Fruit fly (Drosophila melanogaster) whole organism, embryonic: ENCODE results near the gene CG14273.

Source experiments
- Adf1 ChIP-seq: fragments of 200-800 bp; sonication (Bioruptor generic); IDR thresholded peaks from 2 replicates; pipeline ENCODE4 v1.3.6; 2022; ENCODE audit warnings: missing biosample characterization, missing genetic modification characterization
- Atf6 ChIP-seq: fragments of 200-800 bp; sonication (Bioruptor generic); IDR thresholded peaks from 2 replicates; pipeline ENCODE4 v1.3.6; 2022; ENCODE audit warnings: missing biosample characterization, missing genetic modification characterization
- Awh ChIP-seq: fragments of 200-800 bp; sonication (Bioruptor generic); IDR thresholded peaks from 2 replicates; pipeline ENCODE4, ENCODE4 v1.3.6; 2022; ENCODE audit warnings: missing biosample characterization, missing genetic modification characterization
- Bgb ChIP-seq: fragments of 200-800 bp; sonication (Bioruptor generic); IDR thresholded peaks from 2 replicates; pipeline ENCODE4 v1.3.6; 2022; ENCODE audit warnings: missing biosample characterization, missing genetic modification characterization; ENCODE audit not compliant: partially characterized antibody
- CG10321 ChIP-seq: fragments of 200-800 bp; sonication (Bioruptor generic); IDR thresholded peaks from 2 replicates; pipeline ENCODE4 v1.3.6; 2022; ENCODE audit warnings: missing biosample characterization, missing genetic modification characterization
- CG10431 ChIP-seq: fragments of 200-800 bp; sonication (Bioruptor generic); optimal IDR thresholded peaks from 3 replicates; lab custom pipeline; 2018; ENCODE audit warnings: missing biosample characterization, mild to moderate bottlenecking, missing genetic modification characterization
- CG10543 ChIP-seq: fragments of 200-800 bp; sonication (Bioruptor generic); optimal IDR thresholded peaks from 3 replicates; lab custom pipeline; 2017; ENCODE audit warnings: missing biosample characterization, mild to moderate bottlenecking, missing genetic modification characterization, moderate library complexity
- CG11093 ChIP-seq: fragments of 200-800 bp; sonication (Bioruptor generic); IDR thresholded peaks from 3 replicates; pipeline ENCODE4 v1.3.6; 2022; ENCODE audit warnings: missing biosample characterization, missing genetic modification characterization
- CG12236 ChIP-seq: fragments of 200-800 bp; sonication (Bioruptor generic); optimal IDR thresholded peaks from 2 replicates; lab custom pipeline; 2016; ENCODE audit warnings: missing biosample characterization, missing genetic modification characterization
- CG12659 ChIP-seq: fragments of 200-800 bp; sonication (Bioruptor generic); optimal IDR thresholded peaks from 3 replicates; lab custom pipeline; 2017; ENCODE audit warnings: mild to moderate bottlenecking, missing biosample characterization, missing genetic modification reagents, missing genetic modification characterization
- CG12769 ChIP-seq: fragments of 200-800 bp; sonication (Bioruptor generic); optimal IDR thresholded peaks from 2 replicates; lab custom pipeline; 2019; ENCODE audit warnings: missing biosample characterization, mild to moderate bottlenecking, missing genetic modification characterization, moderate library complexity
- CG15601 ChIP-seq: fragments of 200-800 bp; sonication (Bioruptor generic); optimal IDR thresholded peaks from 3 replicates; lab custom pipeline; 2019; ENCODE audit warnings: missing biosample characterization, mild to moderate bottlenecking, missing genetic modification characterization, moderate library complexity
- CG16779 ChIP-seq: fragments of 200-800 bp; sonication (Bioruptor generic); IDR thresholded peaks from 2 replicates; pipeline ENCODE4 v1.3.6; 2022; ENCODE audit warnings: missing biosample characterization, missing genetic modification characterization
- CG17328 ChIP-seq: fragments of 200-800 bp; sonication (Bioruptor generic); IDR thresholded peaks from 2 replicates; pipeline ENCODE4 v1.3.6; 2022; ENCODE audit warnings: missing biosample characterization, missing genetic modification characterization
- CG17829 ChIP-seq: fragments of 200-800 bp; optimal IDR thresholded peaks from 2 replicates; lab custom pipeline; 2019; ENCODE audit warnings: missing biosample characterization, mild to moderate bottlenecking, missing genetic modification characterization, moderate library complexity
- CG3065 ChIP-seq: fragments of 200-800 bp; sonication (Bioruptor generic); optimal IDR thresholded peaks from 2 replicates; lab custom pipeline; 2016; ENCODE audit warnings: missing biosample characterization, missing genetic modification characterization
- CG32772 ChIP-seq: fragments of 200-800 bp; sonication (Bioruptor generic); IDR thresholded peaks from 2 replicates; pipeline ENCODE4 v1.3.6; 2022; ENCODE audit warnings: missing biosample characterization, missing genetic modification characterization
- CG34422 ChIP-seq: fragments of 200-800 bp; sonication (Bioruptor generic); IDR thresholded peaks from 3 replicates; pipeline ENCODE4 v1.3.6; 2022; ENCODE audit warnings: missing biosample characterization, missing genetic modification characterization
- CG3726 ChIP-seq: fragments of 200-800 bp; sonication (Bioruptor generic); IDR thresholded peaks from 3 replicates; pipeline ENCODE4, ENCODE4 v1.3.6; 2022; ENCODE audit warnings: missing biosample characterization, missing genetic modification characterization
- CG4424 ChIP-seq: fragments of 200-800 bp; sonication (Bioruptor generic); optimal IDR thresholded peaks from 3 replicates; lab custom pipeline; 2016; ENCODE audit warnings: missing biosample characterization, missing genetic modification characterization
- CG5953 ChIP-seq: fragments of 200-800 bp; sonication (Bioruptor generic); IDR thresholded peaks from 2 replicates; pipeline ENCODE4 v1.3.6; 2022; ENCODE audit warnings: missing biosample characterization, missing genetic modification characterization
- CG7271 ChIP-seq: fragments of 200-800 bp; sonication (Bioruptor generic); optimal IDR thresholded peaks from 2 replicates; lab custom pipeline; 2018; ENCODE audit warnings: missing biosample characterization, mild to moderate bottlenecking, missing genetic modification characterization, moderate library complexity
- CHES-1-like ChIP-seq: fragments of 200-800 bp; sonication (Bioruptor generic); optimal IDR thresholded peaks from 2 replicates; lab custom pipeline; 2016; ENCODE audit warnings: missing biosample characterization, missing genetic modification characterization
- CkIIα-i1 ChIP-seq: fragments of 200-800 bp; sonication (Bioruptor generic); IDR thresholded peaks from 2 replicates; pipeline ENCODE4 v1.3.6; 2022; ENCODE audit warnings: missing biosample characterization, missing genetic modification characterization
- Dip3 ChIP-seq: fragments of 200-800 bp; sonication (Bioruptor generic); optimal IDR thresholded peaks from 3 replicates; lab custom pipeline; 2016; ENCODE audit warnings: missing biosample characterization, missing genetic modification characterization
- Gsc ChIP-seq: fragments of 200-800 bp; sonication (Bioruptor generic); IDR thresholded peaks from 2 replicates; pipeline ENCODE4 v1.3.6; 2022; ENCODE audit warnings: missing biosample characterization, missing genetic modification characterization
- Gug ChIP-seq: fragments of 200-800 bp; sonication (Bioruptor generic); IDR thresholded peaks from 4 replicates; pipeline ENCODE4 v1.3.6; 2022; ENCODE audit warnings: missing biosample characterization, missing genetic modification characterization
- HHEX ChIP-seq: fragments of 200-800 bp; sonication (Bioruptor generic); optimal IDR thresholded peaks from 3 replicates; lab custom pipeline; 2017; ENCODE audit warnings: missing biosample characterization, mild to moderate bottlenecking, missing genetic modification characterization, missing genetic modification reagents
- Hr78 ChIP-seq, 2 experiments: fragments of 200-800 bp in 1 of 2; fragments of >200 bp in 1 of 2; sonication (Bioruptor generic) in 1 of 2; optimal IDR thresholded peaks; 2 replicates each; lab custom pipeline; 2017 to 2019; ENCODE audit warnings: missing biosample characterization in 2 of 2, missing genetic modification characterization in 2 of 2, mild to moderate bottlenecking in 1 of 2, moderate library complexity in 1 of 2
- Kr ChIP-seq: fragments of 200-800 bp; sonication (Bioruptor generic); optimal IDR thresholded peaks from 2 replicates; lab custom pipeline; 2017; ENCODE audit warnings: missing biosample characterization, mild to moderate bottlenecking, missing genetic modification characterization
- MESR4 ChIP-seq: fragments of 200-800 bp; sonication (Bioruptor generic); optimal IDR thresholded peaks from 2 replicates; lab custom pipeline; 2018; ENCODE audit warnings: missing biosample characterization, mild to moderate bottlenecking, missing genetic modification characterization, moderate library complexity
- Myb ChIP-seq: fragments of 200-800 bp; sonication (Bioruptor generic); optimal IDR thresholded peaks from 2 replicates; lab custom pipeline; 2016; ENCODE audit warnings: missing biosample characterization, missing genetic modification characterization
- Nf-YC ChIP-seq: fragments of 200-800 bp; optimal IDR thresholded peaks from 3 replicates; lab custom pipeline; 2019; ENCODE audit warnings: missing biosample characterization, mild to moderate bottlenecking, missing genetic modification characterization, moderate library complexity
- Optix ChIP-seq: fragments of 200-800 bp; sonication (Bioruptor generic); IDR thresholded peaks from 3 replicates; pipeline ENCODE4 v1.3.6; 2022; ENCODE audit warnings: missing biosample characterization, missing genetic modification characterization
- Sox102F ChIP-seq: fragments of 200-800 bp; sonication (Bioruptor generic); optimal IDR thresholded peaks from 2 replicates; lab custom pipeline; 2018; ENCODE audit warnings: missing biosample characterization, mild to moderate bottlenecking, missing genetic modification characterization, moderate library complexity
- chinmo ChIP-seq: fragments of 200-800 bp; sonication (Bioruptor generic); IDR thresholded peaks from 4 replicates; pipeline ENCODE4 v1.3.6; 2022; ENCODE audit warnings: missing biosample characterization, missing genetic modification characterization; ENCODE audit not compliant: partially characterized antibody
- crc ChIP-seq: fragments of 200-800 bp; sonication (Bioruptor generic); optimal IDR thresholded peaks from 2 replicates; lab custom pipeline; 2016; ENCODE audit warnings: missing biosample characterization, missing genetic modification characterization
- grau ChIP-seq: fragments of 200-800 bp; optimal IDR thresholded peaks from 3 replicates; lab custom pipeline; 2019; ENCODE audit warnings: missing biosample characterization, mild to moderate bottlenecking, missing genetic modification characterization, moderate library complexity
- ham ChIP-seq: fragments of 200-800 bp; sonication (Bioruptor generic); IDR thresholded peaks from 2 replicates; pipeline ENCODE4 v1.3.6; 2022; ENCODE audit warnings: missing biosample characterization, missing genetic modification characterization
- kah ChIP-seq: fragments of 200-800 bp; sonication (Bioruptor generic); optimal IDR thresholded peaks from 2 replicates; lab custom pipeline; 2018; ENCODE audit warnings: missing biosample characterization, mild to moderate bottlenecking, missing genetic modification characterization
- ken ChIP-seq: fragments of 200-800 bp; sonication (Bioruptor generic); IDR thresholded peaks from 3 replicates; pipeline ENCODE4 v1.3.6; 2022; ENCODE audit warnings: missing biosample characterization, missing genetic modification characterization
- onecut ChIP-seq: fragments of 200-800 bp; sonication (Bioruptor generic); IDR thresholded peaks from 2 replicates; pipeline ENCODE4 v1.3.6; 2022; ENCODE audit warnings: missing biosample characterization, missing genetic modification characterization
- sens ChIP-seq: fragments of 200-800 bp; sonication (Bioruptor generic); peaks from one replicate; lab custom pipeline; 2016; ENCODE audit warnings: missing biosample characterization, missing genetic modification characterization
- shn ChIP-seq: fragments of 200-800 bp; sonication (Bioruptor generic); optimal IDR thresholded peaks from 3 replicates; lab custom pipeline; 2016; ENCODE audit warnings: missing biosample characterization, missing genetic modification characterization
- toy ChIP-seq: fragments of 200-800 bp; sonication (Bioruptor generic); IDR thresholded peaks from 2 replicates; pipeline ENCODE4 v1.3.6; 2022; ENCODE audit warnings: missing biosample characterization, missing genetic modification characterization

The CG14273 gene

DNA sequence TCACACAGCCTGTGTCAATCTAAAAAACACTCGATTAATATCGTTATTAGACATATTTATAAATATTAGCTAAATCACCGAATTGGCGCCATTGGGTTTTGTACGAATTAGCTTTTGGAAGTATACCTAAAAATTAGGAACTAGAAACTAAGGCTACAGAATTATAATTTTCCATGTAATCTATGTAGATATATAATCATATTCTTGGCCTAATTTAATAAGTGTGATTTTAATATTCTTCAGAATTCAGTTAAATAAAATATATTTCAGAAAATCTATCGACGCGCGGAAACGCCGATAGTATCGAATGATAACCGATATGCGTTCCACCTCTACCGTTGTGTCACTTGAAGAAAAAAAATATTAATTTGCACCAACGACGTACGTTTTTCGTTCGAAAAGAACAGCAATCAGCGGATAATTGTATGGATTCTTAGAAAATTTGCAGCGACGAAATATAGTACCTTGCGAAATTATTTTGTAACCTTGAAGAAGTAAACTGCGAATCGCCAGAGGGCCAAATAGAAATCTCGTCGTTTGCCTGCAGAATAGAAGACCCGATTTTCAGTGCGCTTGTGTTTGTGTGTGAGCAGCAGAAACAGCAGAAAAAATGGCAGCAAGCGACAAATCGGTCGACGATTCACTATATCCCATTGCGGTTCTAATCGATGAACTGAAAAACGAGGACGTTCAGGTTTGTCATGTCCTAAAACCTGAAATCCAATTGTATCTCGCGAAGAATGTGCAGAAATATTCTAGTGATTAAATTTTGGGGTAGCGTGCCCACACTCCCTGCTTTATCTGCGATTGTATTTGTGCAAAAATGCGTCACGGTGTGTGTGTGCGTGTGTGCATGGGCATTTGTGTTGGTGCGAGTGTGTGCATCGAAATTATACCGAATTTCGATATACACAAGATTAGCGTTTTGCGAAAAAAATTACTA lies 23.5 kb downstream of the CG14273 start, which contains the start of gene Pp2A-29B (continued):
- TF ChIP-seq CG7271 (no peak), ham (GFP tag; lab: Robert Waterston, UW) (no peak), CG3726 (GFP tag; lab: Robert Waterston, UW) (no peak), Optix (GFP tag; lab: Robert Waterston, UW) (no peak), CG5953 (GFP tag; lab: Robert Waterston, UW) (no peak), crc (GFP tag; lab: Kevin White, UChicago) (no peak), HHEX (GFP tag; lab: Kevin White, UChicago) (no peak), Awh (GFP tag; lab: Robert Waterston, UW) (no peak), Adf1 (GFP tag; lab: Robert Waterston, UW) (no peak), CG3065 (GFP tag; lab: Kevin White, UChicago) (no peak), Kr (GFP tag; lab: Kevin White, UChicago) (no peak), CG10321 (GFP tag; lab: Robert Waterston, UW) (no peak), onecut (GFP tag; lab: Robert Waterston, UW) (no peak), kah (GFP tag; lab: Kevin White, UChicago) (no peak), CG17829 (tag; lab: Kevin White, UChicago) (peak; percentile 53), sens (GFP tag; lab: Kevin White, UChicago) (peak; percentile 37), CG12659 (peak; percentile 69), toy (GFP tag; lab: Robert Waterston, UW) (no peak), grau (tag; lab: Kevin White, UChicago) (peak; percentile 45), Bgb (GFP tag; lab: Robert Waterston, UW) (peak; percentile 97)

DNA sequence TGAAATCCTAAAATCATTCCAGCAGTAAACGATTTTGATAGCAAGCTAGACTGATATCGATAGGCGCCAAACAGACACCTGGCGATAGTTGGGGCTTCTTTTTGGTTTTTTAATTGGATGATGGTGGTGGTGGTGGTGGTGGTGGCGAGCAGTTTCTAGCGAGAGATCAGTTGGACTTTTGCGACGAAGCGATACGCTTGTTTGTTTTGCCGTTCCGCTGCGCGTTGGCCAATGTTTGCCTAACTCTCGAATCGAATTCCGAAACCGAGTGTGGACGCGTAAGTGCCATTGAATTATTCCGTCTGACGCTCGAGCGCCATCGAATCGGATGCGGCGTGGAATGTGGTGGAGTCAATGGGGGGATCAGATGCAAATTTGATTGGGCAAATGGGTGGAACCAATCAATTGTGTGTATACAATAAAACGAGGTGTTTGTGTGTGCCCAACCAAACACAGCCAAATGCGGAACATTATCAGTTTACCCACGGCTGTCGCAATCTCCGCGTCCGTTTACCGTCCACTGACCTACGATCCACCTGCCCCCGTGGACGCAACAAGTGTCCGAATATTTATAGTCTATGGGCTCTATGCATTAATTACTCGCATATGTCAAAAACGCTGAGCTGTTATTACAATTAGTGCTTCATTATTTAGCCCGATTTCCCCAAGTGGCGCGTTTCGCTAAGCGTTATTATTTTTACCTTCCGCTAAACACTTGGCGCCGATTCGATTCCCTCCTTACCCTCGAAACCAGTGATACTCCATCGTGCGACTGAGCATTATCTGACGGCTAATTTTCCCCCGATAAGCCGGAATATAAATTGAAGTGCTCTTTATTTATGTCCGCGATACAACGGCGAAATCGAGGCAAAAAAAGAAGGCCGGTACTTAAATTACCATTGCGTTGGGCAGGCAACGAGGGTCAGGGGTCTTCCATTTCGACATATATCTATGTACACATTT lies 28.1 kb downstream of the CG14273 start, which contains the start of gene CG17292:
Gene CG17292 (plus strand): TSS at position 91 of the 963 bp plus-strand sequence.
- TF ChIP-seq shn (GFP tag; lab: Kevin White, UChicago) (peak; percentile 46), chinmo (GFP tag; lab: Robert Waterston, UW) (peak; percentile 93), CG4424 (GFP tag; lab: Kevin White, UChicago) (no peak), CHES-1-like (GFP tag; lab: Kevin White, UChicago) (peak; percentile 27), Sox102F (GFP tag; lab: Kevin White, UChicago) (peak; percentile 34), Nf-YC (tag; lab: Kevin White, UChicago) (peak; percentile 97), CG12769 (tag; lab: Kevin White, UChicago) (peak; percentile 75), CG10431 (GFP tag; lab: Kevin White, UChicago) (no peak), CG12236 (no peak), CG17328 (peak; percentile 50), MESR4 (peak; percentile 56), Gsc (GFP tag; lab: Robert Waterston, UW) (no peak), CG11093 (GFP tag; lab: Robert Waterston, UW) (no peak), CG34422 (GFP tag; lab: Robert Waterston, UW) (peak; percentile 77; the same call in 1 of the 3 replicates), Hr78 (GFP tag; optimal IDR thresholded peaks at IDR 0.05; lab: Kevin White, UChicago) (peak in 1 of 2 experiments; percentile 73), Gug (peak; percentile 40; the same call in 2 of the 4 replicates), CG15601 (tag; lab: Kevin White, UChicago) (peak; percentile 33), CG12659 (peak; percentile 85), CkIIα-i1 (GFP tag; lab: Robert Waterston, UW) (no peak), Dip3 (peak; percentile 32), ken (GFP tag; lab: Robert Waterston, UW) (peak; percentile 62; the same call in 2 of the 3 replicates), Myb (peak; percentile 46), Atf6 (GFP tag; lab: Robert Waterston, UW) (peak; percentile 86), grau (tag; lab: Kevin White, UChicago) (peak; percentile 39), CG16779 (peak; percentile 84), CG10543 (peak; percentile 93), CG32772 (peak; percentile 31; the same call in 1 of the 2 replicates)
